Fruit fly (Drosophila melanogaster) whole organism, embryonic: ENCODE results near the gene OS9.
A peak's percentile ranks its signal among the peaks of the same experiment; 100 is the strongest.

Experiments
- Blimp-1 ChIP-seq: fragments of 200-800 bp; sonication (Bioruptor generic); optimal IDR thresholded peaks from 3 replicates; lab custom pipeline; 2018; ENCODE audit warnings: missing biosample characterization, missing genetic modification characterization, mild to moderate bottlenecking, moderate library complexity, missing genetic modification reagents
- CG13424 ChIP-seq: fragments of 200-800 bp; sonication (Bioruptor generic); optimal IDR thresholded peaks from 2 replicates; lab custom pipeline; 2019; ENCODE audit warnings: missing biosample characterization, mild to moderate bottlenecking, missing genetic modification characterization, moderate library complexity
- CG1603 ChIP-seq: fragments of 200-800 bp; sonication (Bioruptor generic); optimal IDR thresholded peaks from 2 replicates; lab custom pipeline; 2019; ENCODE audit warnings: missing biosample characterization, mild to moderate bottlenecking, missing genetic modification characterization, moderate library complexity
- CG16863 ChIP-seq: fragments of 200-800 bp; sonication (Bioruptor generic); optimal IDR thresholded peaks from 3 replicates; lab custom pipeline; 2016; ENCODE audit warnings: missing biosample characterization, missing genetic modification characterization
- CG17612 ChIP-seq: fragments of 200-800 bp; sonication (Bioruptor generic); IDR thresholded peaks from 2 replicates; pipeline ENCODE4 v1.3.6; 2022; ENCODE audit warnings: missing biosample characterization, missing genetic modification characterization
- CG17829 ChIP-seq: fragments of 200-800 bp; optimal IDR thresholded peaks from 2 replicates; lab custom pipeline; 2019; ENCODE audit warnings: missing biosample characterization, mild to moderate bottlenecking, missing genetic modification characterization, moderate library complexity
- CG18619 ChIP-seq: fragments of 200-800 bp; sonication (Bioruptor generic); optimal IDR thresholded peaks from 3 replicates; lab custom pipeline; 2017; ENCODE audit warnings: missing biosample characterization, mild to moderate bottlenecking, missing genetic modification characterization
- CG3995 ChIP-seq: fragments of 200-800 bp; sonication (Bioruptor generic); optimal IDR thresholded peaks from 3 replicates; lab custom pipeline; 2016; ENCODE audit warnings: missing biosample characterization, missing genetic modification characterization
- CG4707 ChIP-seq: fragments of 200-800 bp; sonication (Bioruptor generic); optimal IDR thresholded peaks from 2 replicates; lab custom pipeline; 2018; ENCODE audit warnings: missing biosample characterization, mild to moderate bottlenecking, missing genetic modification characterization, moderate library complexity
- CG4820 ChIP-seq: fragments of 200-800 bp; sonication (Bioruptor generic); optimal IDR thresholded peaks from 3 replicates; lab custom pipeline; 2016; ENCODE audit warnings: missing biosample characterization, missing genetic modification characterization
- CG5180 ChIP-seq: fragments of 200-800 bp; sonication (Bioruptor generic); optimal IDR thresholded peaks from 3 replicates; lab custom pipeline; 2017; ENCODE audit warnings: missing biosample characterization, missing genetic modification characterization, mild to moderate bottlenecking, moderate library complexity, missing genetic modification reagents
- CG7786 ChIP-seq: fragments of 200-800 bp; sonication (Bioruptor generic); optimal IDR thresholded peaks from 2 replicates; lab custom pipeline; 2016; ENCODE audit warnings: missing biosample characterization, missing genetic modification characterization
- CG7987 ChIP-seq: fragments of 200-800 bp; sonication (Bioruptor generic); optimal IDR thresholded peaks from 2 replicates; lab custom pipeline; 2018; ENCODE audit warnings: missing biosample characterization, mild to moderate bottlenecking, missing genetic modification characterization, moderate library complexity
- CG8388 ChIP-seq: fragments of 200-800 bp; sonication (Bioruptor generic); optimal IDR thresholded peaks from 2 replicates; lab custom pipeline; 2019; ENCODE audit warnings: missing biosample characterization, mild to moderate bottlenecking, missing genetic modification characterization, moderate library complexity
- CG9817 ChIP-seq: fragments of 200-800 bp; sonication (Bioruptor generic); optimal IDR thresholded peaks from 2 replicates; lab custom pipeline; 2018; ENCODE audit warnings: missing biosample characterization, mild to moderate bottlenecking, missing genetic modification characterization, moderate library complexity
- CTCF ChIP-seq: fragments of 200-800 bp; sonication (Bioruptor generic); optimal IDR thresholded peaks from 2 replicates; lab custom pipeline; 2017; ENCODE audit warnings: missing biosample characterization, mild to moderate bottlenecking, missing genetic modification characterization, moderate library complexity
- Chrac-16 ChIP-seq: fragments of 200-800 bp; sonication (Bioruptor generic); optimal IDR thresholded peaks from 3 replicates; lab custom pipeline; 2016; ENCODE audit warnings: missing biosample characterization, missing genetic modification characterization
- D ChIP-seq, 2 experiments: fragments of 200-800 bp in 1 of 2; fragments of >200 bp in 1 of 2; sonication (Bioruptor generic) in 1 of 2; optimal IDR thresholded peaks; 2 replicates in 1 of 2; 3 replicates in 1 of 2; lab custom pipeline; 2017; ENCODE audit warnings: mild to moderate bottlenecking in 1 of 2, missing biosample characterization in 1 of 2, missing genetic modification characterization in 1 of 2, missing genetic modification reagents in 1 of 2
- Dip2 ChIP-seq: fragments of 200-800 bp; sonication (Bioruptor generic); IDR thresholded peaks from 2 replicates; pipeline ENCODE4 v1.3.6; 2022; ENCODE audit warnings: missing biosample characterization, missing genetic modification characterization
- Dll ChIP-seq: fragments of 200-800 bp; sonication (Bioruptor generic); IDR thresholded peaks from 4 replicates; pipeline ENCODE4 v1.3.6; 2022; ENCODE audit warnings: missing biosample characterization, missing genetic modification characterization; ENCODE audit not compliant: partially characterized antibody
- Dref ChIP-seq: fragments of 200-800 bp; sonication (Bioruptor generic); IDR thresholded peaks from 2 replicates; pipeline ENCODE4 v1.3.6; 2022; ENCODE audit warnings: missing biosample characterization, missing genetic modification characterization
- Ets65A ChIP-seq: fragments of 200-800 bp; sonication (Bioruptor generic); peaks from one replicate; lab custom pipeline; 2016; ENCODE audit warnings: missing biosample characterization, missing genetic modification characterization
- Hr78 ChIP-seq, 2 experiments: fragments of 200-800 bp in 1 of 2; fragments of >200 bp in 1 of 2; sonication (Bioruptor generic) in 1 of 2; optimal IDR thresholded peaks; 2 replicates each; lab custom pipeline; 2017 to 2019; ENCODE audit warnings: missing biosample characterization in 2 of 2, missing genetic modification characterization in 2 of 2, mild to moderate bottlenecking in 1 of 2, moderate library complexity in 1 of 2
- Kr ChIP-seq: fragments of 200-800 bp; sonication (Bioruptor generic); optimal IDR thresholded peaks from 2 replicates; lab custom pipeline; 2017; ENCODE audit warnings: missing biosample characterization, mild to moderate bottlenecking, missing genetic modification characterization
- Meics ChIP-seq: fragments of 200-800 bp; sonication (Bioruptor generic); optimal IDR thresholded peaks from 2 replicates; lab custom pipeline; 2017; ENCODE audit warnings: missing biosample characterization, mild to moderate bottlenecking, missing genetic modification characterization
- Nf-YA ChIP-seq: fragments of 200-800 bp; sonication (Bioruptor generic); IDR thresholded peaks from 2 replicates; pipeline ENCODE4 v1.3.6; 2022; ENCODE audit warnings: missing biosample characterization, missing genetic modification characterization
- Oli ChIP-seq: fragments of 200-800 bp; sonication (Bioruptor generic); optimal IDR thresholded peaks from 2 replicates; lab custom pipeline; 2018; ENCODE audit warnings: missing biosample characterization, mild to moderate bottlenecking, missing genetic modification characterization, moderate library complexity
- Usf ChIP-seq: fragments of 200-800 bp; sonication (Bioruptor generic); optimal IDR thresholded peaks from 2 replicates; lab custom pipeline; 2017; ENCODE audit warnings: missing genotype, missing biosample characterization, missing genetic modification characterization
- Xbp1 ChIP-seq: fragments of 200-800 bp; sonication (Bioruptor generic); optimal IDR thresholded peaks from 3 replicates; lab custom pipeline; 2016; ENCODE audit warnings: missing biosample characterization, mild to moderate bottlenecking, missing genetic modification characterization
- ap ChIP-seq: fragments of 200-800 bp; sonication (Bioruptor generic); IDR thresholded peaks from 2 replicates; pipeline ENCODE4 v1.3.6; 2022; ENCODE audit warnings: missing biosample characterization, missing genetic modification characterization
- ash1 ChIP-seq: fragments of 200-800 bp; sonication (Bioruptor generic); optimal IDR thresholded peaks from 2 replicates; lab custom pipeline; 2018; ENCODE audit warnings: missing biosample characterization, mild to moderate bottlenecking, missing genetic modification characterization
- bbx ChIP-seq: fragments of 200-800 bp; sonication (Bioruptor generic); IDR thresholded peaks from 2 replicates; pipeline ENCODE4 v1.3.6; 2022; ENCODE audit warnings: missing biosample characterization, missing genetic modification characterization; ENCODE audit not compliant: partially characterized antibody
- bcd ChIP-seq: fragments of 200-800 bp; sonication (Bioruptor generic); optimal IDR thresholded peaks from 2 replicates; lab custom pipeline; 2017; ENCODE audit warnings: missing biosample characterization, mild to moderate bottlenecking, missing genetic modification characterization
- bsh ChIP-seq, 2 experiments: fragments of 200-800 bp; sonication (Bioruptor generic); optimal IDR thresholded peaks; 2 replicates each; lab custom pipeline; 2017 to 2018; ENCODE audit warnings: mild to moderate bottlenecking in 2 of 2, missing biosample characterization in 2 of 2, missing genetic modification characterization in 2 of 2, moderate library complexity in 1 of 2
- dmrt99B ChIP-seq: fragments of 200-800 bp; sonication (Bioruptor generic); optimal IDR thresholded peaks from 2 replicates; lab custom pipeline; 2018; ENCODE audit warnings: missing biosample characterization, mild to moderate bottlenecking, missing genetic modification characterization, moderate library complexity
- ewg ChIP-seq: fragments of 200-800 bp; sonication (Bioruptor generic); optimal IDR thresholded peaks from 3 replicates; lab custom pipeline; 2017; ENCODE audit warnings: mild to moderate bottlenecking, missing biosample characterization, missing genetic modification reagents, missing genetic modification characterization
- fd102C ChIP-seq: fragments of 200-800 bp; sonication (Bioruptor generic); optimal IDR thresholded peaks from 2 replicates; lab custom pipeline; 2018; ENCODE audit warnings: missing biosample characterization, mild to moderate bottlenecking, missing genetic modification characterization, moderate library complexity
- fu2 ChIP-seq: fragments of 200-800 bp; sonication (Bioruptor generic); optimal IDR thresholded peaks from 2 replicates; lab custom pipeline; 2016; ENCODE audit warnings: missing biosample characterization, missing genetic modification characterization
- hth ChIP-seq: fragments of >200 bp; optimal IDR thresholded peaks from 2 replicates; lab custom pipeline; 2017; ENCODE audit warnings: inconsistent platforms
- insv ChIP-seq, 2 experiments: fragments of 200-800 bp; sonication (Bioruptor generic); optimal IDR thresholded peaks; 3 replicates each; lab custom pipeline; 2016 to 2018; ENCODE audit warnings: missing biosample characterization in 2 of 2, missing genetic modification characterization in 2 of 2
- jumu ChIP-seq: fragments of 200-800 bp; sonication (Bioruptor generic); optimal IDR thresholded peaks from 3 replicates; lab custom pipeline; 2016; ENCODE audit warnings: missing biosample characterization, missing genetic modification characterization
- kah ChIP-seq: fragments of 200-800 bp; sonication (Bioruptor generic); optimal IDR thresholded peaks from 2 replicates; lab custom pipeline; 2018; ENCODE audit warnings: missing biosample characterization, mild to moderate bottlenecking, missing genetic modification characterization
- rib ChIP-seq: fragments of 200-800 bp; sonication (Bioruptor generic); IDR thresholded peaks from 2 replicates; pipeline ENCODE4 v1.3.6; 2022; ENCODE audit warnings: missing biosample characterization, missing genetic modification characterization
- schlank ChIP-seq: fragments of 200-800 bp; sonication (Bioruptor generic); optimal IDR thresholded peaks from 2 replicates; lab custom pipeline; 2018; ENCODE audit warnings: missing biosample characterization, mild to moderate bottlenecking, missing genetic modification characterization
- shn ChIP-seq: fragments of 200-800 bp; sonication (Bioruptor generic); optimal IDR thresholded peaks from 3 replicates; lab custom pipeline; 2016; ENCODE audit warnings: missing biosample characterization, missing genetic modification characterization
- slbo ChIP-seq: fragments of 200-800 bp; sonication (Bioruptor generic); IDR thresholded peaks from 2 replicates; pipeline ENCODE4 v1.3.6; 2022; ENCODE audit warnings: missing biosample characterization, missing genetic modification characterization
- sob ChIP-seq: fragments of 200-800 bp; sonication (Bioruptor generic); IDR thresholded peaks from 2 replicates; pipeline ENCODE4 v1.3.6; 2022; ENCODE audit warnings: missing biosample characterization, missing genetic modification characterization
- wdn ChIP-seq: fragments of 200-800 bp; sonication (Bioruptor generic); IDR thresholded peaks from 2 replicates; pipeline ENCODE4 v1.3.6; 2022; ENCODE audit warnings: missing biosample characterization, missing genetic modification characterization
- wor ChIP-seq: fragments of 200-800 bp; sonication (Bioruptor generic); IDR thresholded peaks from 2 replicates; pipeline ENCODE4 v1.3.6; 2022; ENCODE audit warnings: missing biosample characterization, missing genetic modification characterization

Gene OS9

DNA sequence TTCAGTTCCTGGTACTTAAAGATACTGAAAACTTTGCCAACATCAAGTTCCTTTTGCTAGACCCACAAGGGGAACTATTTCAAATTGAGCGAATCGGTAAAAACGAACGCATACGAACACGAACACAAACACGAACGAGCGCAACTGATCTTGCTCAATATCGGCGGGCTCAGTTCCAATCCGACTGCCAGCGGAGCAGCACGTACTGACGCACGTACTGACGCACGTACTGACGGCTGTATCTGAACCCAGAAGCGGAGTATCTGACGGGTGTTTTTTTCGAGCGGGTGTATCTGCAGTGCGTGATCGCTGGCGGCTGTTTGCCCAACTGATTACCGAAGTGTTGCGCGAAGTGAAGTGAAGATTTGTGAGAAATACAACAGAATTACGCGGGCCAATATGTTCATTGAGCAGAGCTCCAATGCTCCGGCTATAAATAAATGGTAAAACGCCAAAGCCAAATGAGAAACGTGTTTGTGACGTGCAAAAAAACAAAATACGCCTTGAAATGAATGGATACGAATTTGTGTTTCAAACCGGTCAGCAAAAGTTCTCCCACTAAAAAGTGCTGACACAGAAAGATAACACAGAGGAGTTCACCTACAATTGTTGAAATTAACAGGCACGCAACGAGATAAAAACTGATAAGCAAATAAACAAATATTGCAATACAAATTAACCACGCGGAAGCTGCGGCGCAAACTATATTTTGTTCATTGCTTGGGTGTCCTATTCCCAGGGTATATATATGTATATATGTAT lies 31.0 kb downstream of the OS9 start (continued):
- TF ChIP-seq fu2 (no peak), shn (GFP tag; lab: Kevin White, UChicago) (no peak), Xbp1 (GFP tag; lab: Kevin White, UChicago) (peak; percentile 20), CG7786 (no peak), Kr (no peak), CG1603 (tag; lab: Kevin White, UChicago) (peak; percentile 40), hth (lab: Kevin White, UChicago) (no peak), Dll (GFP tag; lab: Robert Waterston, UW) (no peak), dmrt99B (tag; lab: Kevin White, UChicago) (no peak), ap (no peak), ewg (no peak), CG18619 (GFP tag; lab: Kevin White, UChicago) (peak; percentile 10), Nf-YA (0 out of 2 replicates have a peak, but pooled peaks have one; percentile 43), CG8388 (GFP tag; lab: Kevin White, UChicago) (peak; percentile 14), insv (GFP tag; optimal IDR thresholded peaks at IDR 0.05; lab: Kevin White, UChicago) (peak in 1 of 2 experiments; percentile 76), Oli (no peak), CG4820 (GFP tag; lab: Kevin White, UChicago) (no peak), Blimp-1 (GFP tag; lab: Kevin White, UChicago) (no peak), CTCF (GFP tag; lab: Kevin White, UChicago) (no peak), Chrac-16 (GFP tag; lab: Kevin White, UChicago) (no peak), wor (GFP tag; lab: Robert Waterston, UW) (no peak), slbo (GFP tag; lab: Robert Waterston, UW) (peak; percentile 44), CG17612 (no peak), bsh (GFP tag; optimal IDR thresholded peaks at IDR 0.05; lab: Kevin White, UChicago) (peak; percentile 1 to 20), jumu (GFP tag; lab: Kevin White, UChicago) (no peak), schlank (tag; lab: Kevin White, UChicago) (no peak), CG4707 (GFP tag; lab: Kevin White, UChicago) (no peak), bcd (no peak), fd102C (GFP tag; lab: Kevin White, UChicago) (no peak), Meics (GFP tag; lab: Kevin White, UChicago) (peak; percentile 14), ash1 (no peak), bbx (peak; percentile 75), Dip2 (GFP tag; lab: Robert Waterston, UW) (no peak), CG17829 (peak; percentile 45), kah (GFP tag; lab: Kevin White, UChicago) (no peak), CG9817 (tag; lab: Kevin White, UChicago) (no peak), Usf (GFP tag; lab: Kevin White, UChicago) (no peak), CG3995 (GFP tag; lab: Kevin White, UChicago) (no peak), CG16863 (GFP tag; lab: Kevin White, UChicago) (no peak), CG13424 (peak; percentile 24), wdn (no peak), D (optimal IDR thresholded peaks at IDR 0.05; lab: Kevin White, UChicago) (no peak), D (GFP tag; optimal IDR thresholded peaks at IDR 0.05; lab: Kevin White, UChicago) (no peak), Ets65A (GFP tag; lab: Kevin White, UChicago) (no peak), CG5180 (peak; percentile 80), Dref (GFP tag; lab: Robert Waterston, UW) (no peak; the same call in 1 of the 2 replicates), CG7987 (peak; percentile 84), rib (GFP tag; lab: Robert Waterston, UW) (peak; percentile 77; the same call in 1 of the 2 replicates), sob (GFP tag; lab: Robert Waterston, UW) (peak; percentile 70), Hr78 (GFP tag; optimal IDR thresholded peaks at IDR 0.05; lab: Kevin White, UChicago) (peak in 1 of 2 experiments; percentile 52)
